Fruit fly (Drosophila melanogaster) S2 (cell line): ENCODE results near the gene trh.
A peak's percentile ranks its signal among the peaks of the same experiment; 100 is the strongest.

Experiments used
- CG8478 ChIP-seq: fragments of >200 bp; optimal IDR thresholded peaks from 2 replicates; lab custom pipeline; 2018
- CTCF ChIP-seq, 2 experiments: fragments of >200 bp; optimal IDR thresholded peaks; 2 replicates each; lab custom pipeline; 2018

dm6 chr3L:346656-347640 is 45.5 kb downstream of the trh start, which contains the start of gene mth:
- TF ChIP-seq CG8478 (lab: Kevin White, UChicago) = no peak
- TF ChIP-seq CTCF (optimal IDR thresholded peaks at IDR 0.05; lab: Kevin White, UChicago) = peak in 1 of 2 experiments; percentile 5
